Worm (Caenorhabditis elegans): ENCODE measurements around the gene pho-10.

ce11 chrII:9868207-9868606 lies 52.2 kb downstream of the pho-10 start:
- TF ChIP-seq egl-27 (tag; optimal IDR thresholded peaks at IDR 0.05) (no peak), nhr-28 (tag; optimal IDR thresholded peaks at IDR 0.05) (no peak), sea-2 (GFP tag; optimal IDR thresholded peaks at IDR 0.05) (no peak), fkh-10 (GFP tag; optimal IDR thresholded peaks at IDR 0.05) (no peak), nhr-237 (tag; optimal IDR thresholded peaks at IDR 0.05) (no peak), lin-15B (tag; optimal IDR thresholded peaks at IDR 0.05) (no peak), mdl-1 (tag; optimal IDR thresholded peaks at IDR 0.05) (no peak), ama-1 (optimal IDR thresholded peaks at IDR 0.05) (no peak), ceh-16 (tag; optimal IDR thresholded peaks at IDR 0.05) (no peak), nhr-23 (tag; optimal IDR thresholded peaks at IDR 0.05) (no peak), eor-1 (tag; optimal IDR thresholded peaks at IDR 0.05) (no peak), unc-62 (GFP tag; optimal IDR thresholded peaks at IDR 0.05) (no peak), pqm-1 (tag; optimal IDR thresholded peaks at IDR 0.05) (no peak)
